Worm (Caenorhabditis elegans): ENCODE data around the gene W07G4.5.

W07G4.5 gene

ce11 chrV:13095654-13096053, 47.9 kb downstream of the W07G4.5 start, which contains the start of gene C34B4.5:
TSS of gene C34B4.5 (plus strand) at chrV:13095954.
- TF ChIP-seq skn-1 (tag; optimal IDR thresholded peaks at IDR 0.05), result no peak
- no peak for TF ChIP-seq Y55F3AM.14 (GFP tag; optimal IDR thresholded peaks at IDR 0.05)
- TF ChIP-seq peb-1 (tag; optimal IDR thresholded peaks at IDR 0.05), result no peak
- TF ChIP-seq mbf-1 (tag; optimal IDR thresholded peaks at IDR 0.05), result no peak
- no peak for TF ChIP-seq R02D3.7 (tag; optimal IDR thresholded peaks at IDR 0.05)
- no peak for TF ChIP-seq C34F6.9 (tag; optimal IDR thresholded peaks at IDR 0.05)
- TF ChIP-seq lin-13 (GFP tag; optimal IDR thresholded peaks at IDR 0.05), result no peak
- TF ChIP-seq zag-1 (tag; optimal IDR thresholded peaks at IDR 0.05), result no peak
- TF ChIP-seq ztf-4 (tag; optimal IDR thresholded peaks at IDR 0.05), result no peak
- no peak for TF ChIP-seq alr-1 (tag; optimal IDR thresholded peaks at IDR 0.05)
- no peak for TF ChIP-seq unc-39 (tag; optimal IDR thresholded peaks at IDR 0.05)
- no peak for TF ChIP-seq unc-62 (GFP tag; optimal IDR thresholded peaks at IDR 0.05)
- no peak for TF ChIP-seq lin-11 (tag; optimal IDR thresholded peaks at IDR 0.05)
- no peak for TF ChIP-seq nhr-10 (tag; optimal IDR thresholded peaks at IDR 0.05)

Measured in whole organism, L2 larva.